Worm (Caenorhabditis elegans) whole organism, L1 larva: ENCODE measurements around the gene srd-8.
A peak's percentile ranks its signal among the peaks of the same experiment; 100 is the strongest.

ENCODE experiments used
- C16A3.4 ChIP-seq: fragments of 150-350 bp; optimal IDR thresholded peaks from 2 replicates; lab custom pipeline; 2014; ENCODE audit warnings: missing biosample characterization, missing genetic modification characterization
- F16B12.6 ChIP-seq: fragments of 150-350 bp; optimal IDR thresholded peaks from 2 replicates; lab custom pipeline; 2014; ENCODE audit warnings: missing biosample characterization, missing genetic modification characterization
- aha-1 ChIP-seq: fragments of 150-350 bp; optimal IDR thresholded peaks from 2 replicates; lab custom pipeline; 2014; ENCODE audit warnings: missing biosample characterization, missing genetic modification characterization
- alr-1 ChIP-seq: fragments of 200-800 bp; sonication (Bioruptor generic); optimal IDR thresholded peaks from 2 replicates; lab custom pipeline; 2018; ENCODE audit warnings: borderline replicate concordance, mild to moderate bottlenecking, missing genetic modification characterization, missing compliant biosample characterization
- aly-2 ChIP-seq: fragments of 150-350 bp; optimal IDR thresholded peaks from 2 replicates; lab custom pipeline; 2014; ENCODE audit warnings: missing biosample characterization, missing genetic modification characterization
- blmp-1 ChIP-seq: fragments of 150-350 bp; optimal IDR thresholded peaks from 2 replicates; lab custom pipeline; 2014; ENCODE audit warnings: missing biosample characterization, missing genetic modification characterization
- ceh-8 ChIP-seq: fragments of 200-800 bp; sonication (Bioruptor generic); optimal IDR thresholded peaks from 2 replicates; lab custom pipeline; 2018; ENCODE audit warnings: mild to moderate bottlenecking, missing genetic modification characterization, moderate library complexity, missing compliant biosample characterization
- ceh-82 ChIP-seq, 3 experiments: fragments of 150-350 bp in 1 of 3; sonication (generic microtip) in 2 of 3; optimal IDR thresholded peaks; 2 replicates each; lab custom pipeline; 2014 to 2017; ENCODE audit warnings: missing biosample characterization in 3 of 3, missing genetic modification characterization in 3 of 3
- ces-1 ChIP-seq: fragments of 150-350 bp; optimal IDR thresholded peaks from 2 replicates; lab custom pipeline; 2014; ENCODE audit warnings: missing biosample characterization, missing genetic modification reagents, missing genetic modification characterization
- efl-1 ChIP-seq, 4 experiments: fragments of 150-350 bp; optimal IDR thresholded peaks in 3 of 4; peaks in 1 of 4; 1 replicate in 1 of 4; 2 replicates in 3 of 4; lab custom pipeline; 2014; ENCODE audit warnings: missing biosample characterization in 2 of 4, missing genetic modification characterization in 2 of 4, missing genetic modification reagents in 2 of 4
- efl-3 ChIP-seq: fragments of 200-800 bp; sonication (Bioruptor generic); optimal IDR thresholded peaks from 2 replicates; lab custom pipeline; 2018; ENCODE audit warnings: mild to moderate bottlenecking, missing genetic modification characterization, missing compliant biosample characterization
- egl-13 ChIP-seq: sonication (generic microtip); optimal IDR thresholded peaks from 2 replicates; lab custom pipeline; 2016; ENCODE audit warnings: missing genotype, missing genetic modification reagents, missing genetic modification characterization, missing compliant biosample characterization
- egl-27 ChIP-seq, 2 experiments: fragments of 150-350 bp in 1 of 2; sonication (generic microtip); optimal IDR thresholded peaks; 3 replicates each; lab custom pipeline; 2017 to 2018; ENCODE audit warnings: missing biosample characterization in 2 of 2, missing genetic modification characterization in 2 of 2, missing genetic modification reagents in 2 of 2
- elt-3 ChIP-seq, 6 experiments: fragments of 150-350 bp in 1 of 6; sonication (generic microtip); optimal IDR thresholded peaks; 2 replicates each; lab custom pipeline; 2017 to 2018; ENCODE audit warnings: missing biosample characterization in 6 of 6, missing genetic modification characterization in 6 of 6, inconsistent platforms in 1 of 6
- fkh-4 ChIP-seq: sonication (generic microtip); optimal IDR thresholded peaks from 2 replicates; lab custom pipeline; 2016; ENCODE audit warnings: missing compliant biosample characterization, missing genetic modification characterization, borderline replicate concordance
- fkh-8 ChIP-seq: sonication (generic microtip); optimal IDR thresholded peaks from 2 replicates; lab custom pipeline; 2016; ENCODE audit warnings: mild to moderate bottlenecking, missing genetic modification characterization, missing compliant biosample characterization
- grh-1 ChIP-seq: fragments of 200-800 bp; sonication (Bioruptor generic); IDR thresholded peaks from 2 replicates; pipeline ENCODE4 v1.3.6; 2022; ENCODE audit warnings: missing genetic modification reagents, missing genetic modification characterization, missing compliant biosample characterization
- hlh-17 ChIP-seq: fragments of 200-800 bp; sonication (Bioruptor generic); optimal IDR thresholded peaks from 2 replicates; lab custom pipeline; 2018; ENCODE audit warnings: missing genetic modification characterization, mild to moderate bottlenecking, missing compliant biosample characterization, moderate library complexity, borderline replicate concordance
- hlh-4 ChIP-seq: sonication (generic microtip); optimal IDR thresholded peaks from 2 replicates; lab custom pipeline; 2016; ENCODE audit warnings: mild to moderate bottlenecking, missing genetic modification characterization, missing compliant biosample characterization
- irx-1 ChIP-seq: sonication (generic microtip); optimal IDR thresholded peaks from 2 replicates; lab custom pipeline; 2016; ENCODE audit warnings: missing genetic modification characterization, missing compliant biosample characterization
- jun-1 ChIP-seq: fragments of 150-350 bp; optimal IDR thresholded peaks from 2 replicates; lab custom pipeline; 2014; ENCODE audit warnings: missing biosample characterization, missing genetic modification reagents, missing genetic modification characterization
- lin-15B ChIP-seq: fragments of 150-350 bp; sonication (generic microtip); optimal IDR thresholded peaks from 3 replicates; lab custom pipeline; 2014; ENCODE audit warnings: missing biosample characterization, missing genetic modification characterization
- lin-35 ChIP-seq, 2 experiments: fragments of 150-350 bp; optimal IDR thresholded peaks; 2 replicates each; lab custom pipeline; 2014; ENCODE audit warnings: missing biosample characterization in 2 of 2, missing genetic modification characterization in 2 of 2, missing genetic modification reagents in 2 of 2
- lsy-2 ChIP-seq, 2 experiments: fragments of 150-350 bp; optimal IDR thresholded peaks; 2 replicates each; lab custom pipeline; 2014; ENCODE audit warnings: missing biosample characterization in 2 of 2, missing genetic modification characterization in 2 of 2
- mab-9 ChIP-seq: fragments of 200-800 bp; sonication (Bioruptor generic); IDR thresholded peaks from 2 replicates; pipeline ENCODE4 v1.3.6; 2022; ENCODE audit warnings: missing genetic modification reagents, missing genetic modification characterization, missing compliant biosample characterization
- nhr-19 ChIP-seq: fragments of 200-800 bp; sonication (Bioruptor generic); conservative IDR thresholded peaks from 2 replicates; pipeline ENCODE4 v1.3.6; 2022; ENCODE audit warnings: missing genetic modification characterization, missing compliant biosample characterization
- nhr-237 ChIP-seq: fragments of 150-350 bp; optimal IDR thresholded peaks from 2 replicates; lab custom pipeline; 2014; ENCODE audit warnings: missing biosample characterization, missing genetic modification characterization
- nhr-28 ChIP-seq: fragments of 150-350 bp; optimal IDR thresholded peaks from 2 replicates; lab custom pipeline; 2014; ENCODE audit warnings: missing biosample characterization, missing genetic modification characterization
- nhr-47 ChIP-seq: sonication (generic microtip); optimal IDR thresholded peaks from 2 replicates; lab custom pipeline; 2016; ENCODE audit warnings: mild to moderate bottlenecking, missing genetic modification characterization, moderate library complexity, missing compliant biosample characterization
- nhr-71 ChIP-seq: sonication (generic microtip); optimal IDR thresholded peaks from 2 replicates; lab custom pipeline; 2016; ENCODE audit warnings: mild to moderate bottlenecking, missing genetic modification characterization, moderate library complexity, missing compliant biosample characterization
- nhr-84 ChIP-seq: sonication (generic microtip); optimal IDR thresholded peaks from 2 replicates; lab custom pipeline; 2017; ENCODE audit warnings: missing biosample characterization, missing genetic modification characterization
- nhr-85 ChIP-seq: sonication (generic microtip); peaks from one replicate; lab custom pipeline; 2016; ENCODE audit warnings: missing genetic modification characterization, inconsistent platforms, missing compliant biosample characterization
- pag-3 ChIP-seq: sonication (generic microtip); optimal IDR thresholded peaks from 2 replicates; lab custom pipeline; 2017; ENCODE audit warnings: missing genetic modification characterization, mild to moderate bottlenecking, missing compliant biosample characterization, antibody characterized with exemption, borderline replicate concordance; ENCODE audit not compliant: insufficient read depth
- pax-3 ChIP-seq: fragments of 200-800 bp; sonication (Bioruptor generic); optimal IDR thresholded peaks from 2 replicates; lab custom pipeline; 2018; ENCODE audit warnings: mild to moderate bottlenecking, missing genetic modification characterization, moderate library complexity, missing compliant biosample characterization
- rnt-1 ChIP-seq: sonication (generic microtip); optimal IDR thresholded peaks from 2 replicates; lab custom pipeline; 2016; ENCODE audit warnings: mild to moderate bottlenecking, missing genetic modification characterization, moderate library complexity, missing compliant biosample characterization
- sox-4 ChIP-seq: sonication (generic microtip); optimal IDR thresholded peaks from 2 replicates; lab custom pipeline; 2016; ENCODE audit warnings: missing genetic modification characterization, missing compliant biosample characterization
- swsn-7 ChIP-seq: sonication (generic microtip); optimal IDR thresholded peaks from 2 replicates; lab custom pipeline; 2016; ENCODE audit warnings: missing genetic modification characterization, missing compliant biosample characterization
- tbx-2 ChIP-seq: sonication (generic microtip); optimal IDR thresholded peaks from 2 replicates; lab custom pipeline; 2016; ENCODE audit warnings: missing genetic modification characterization, missing compliant biosample characterization
- tlp-1 ChIP-seq: fragments of 150-350 bp; optimal IDR thresholded peaks from 2 replicates; lab custom pipeline; 2014; ENCODE audit warnings: missing biosample characterization, missing genetic modification characterization
- unc-130 ChIP-seq: fragments of 150-350 bp; optimal IDR thresholded peaks from 2 replicates; lab custom pipeline; 2017; ENCODE audit warnings: missing biosample characterization, missing genetic modification characterization, inconsistent platforms
- unc-30 ChIP-seq: sonication (generic microtip); optimal IDR thresholded peaks from 2 replicates; lab custom pipeline; 2017; ENCODE audit warnings: missing biosample characterization, missing genetic modification characterization
- unc-86 ChIP-seq: sonication (generic microtip); optimal IDR thresholded peaks from 2 replicates; lab custom pipeline; 2016; ENCODE audit warnings: missing genetic modification characterization, missing compliant biosample characterization
- ztf-4 ChIP-seq: fragments of 150-350 bp; optimal IDR thresholded peaks from 2 replicates; lab custom pipeline; 2014; ENCODE audit warnings: missing biosample characterization, missing genetic modification characterization

The srd-8 gene

DNA sequence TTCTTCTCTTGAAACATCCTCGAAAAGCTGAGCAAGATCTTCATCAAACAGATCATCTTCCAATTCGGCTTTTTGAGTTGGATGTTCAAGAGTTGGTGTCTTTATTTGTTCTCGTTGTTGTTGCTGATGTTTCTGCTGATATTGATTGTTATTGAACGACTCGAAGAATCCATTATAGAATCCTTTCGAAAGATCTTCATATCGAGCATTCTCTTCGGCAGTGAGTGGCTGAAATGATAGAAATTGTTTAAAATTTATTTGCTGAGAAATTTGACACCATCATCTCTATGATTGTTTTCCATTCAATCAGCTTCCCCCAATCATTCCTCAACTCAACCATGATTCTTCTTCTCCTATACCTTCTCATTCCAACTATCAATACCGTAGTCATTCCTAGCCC is 8.2 kb upstream of the srd-8 start, which contains the start of gene clec-178:
Gene clec-178 (plus strand): TSS at position 301 of the 400 bp plus-strand sequence.
- TF ChIP-seq jun-1 (tag; lab: Kevin White, UChicago) = no peak
- TF ChIP-seq nhr-237 = no peak
- TF ChIP-seq fkh-4 = no peak
- no peak for TF ChIP-seq egl-27 (tag; optimal IDR thresholded peaks at IDR 0.05; lab: Kevin White, UChicago)
- no peak for TF ChIP-seq tbx-2
- no peak for TF ChIP-seq elt-3 (tag; optimal IDR thresholded peaks at IDR 0.05; lab: Kevin White, UChicago)
- TF ChIP-seq fkh-8 (tag; lab: Kevin White, UChicago) = no peak
- no peak for TF ChIP-seq ztf-4 (tag; lab: Kevin White, UChicago)
- no peak for TF ChIP-seq nhr-28 (tag; lab: Kevin White, UChicago)
- no peak for TF ChIP-seq aha-1 (tag; lab: Kevin White, UChicago)
- no peak for TF ChIP-seq lsy-2 (tag; optimal IDR thresholded peaks at IDR 0.05; lab: Kevin White, UChicago)
- no peak for TF ChIP-seq irx-1 (tag; lab: Kevin White, UChicago)

DNA sequence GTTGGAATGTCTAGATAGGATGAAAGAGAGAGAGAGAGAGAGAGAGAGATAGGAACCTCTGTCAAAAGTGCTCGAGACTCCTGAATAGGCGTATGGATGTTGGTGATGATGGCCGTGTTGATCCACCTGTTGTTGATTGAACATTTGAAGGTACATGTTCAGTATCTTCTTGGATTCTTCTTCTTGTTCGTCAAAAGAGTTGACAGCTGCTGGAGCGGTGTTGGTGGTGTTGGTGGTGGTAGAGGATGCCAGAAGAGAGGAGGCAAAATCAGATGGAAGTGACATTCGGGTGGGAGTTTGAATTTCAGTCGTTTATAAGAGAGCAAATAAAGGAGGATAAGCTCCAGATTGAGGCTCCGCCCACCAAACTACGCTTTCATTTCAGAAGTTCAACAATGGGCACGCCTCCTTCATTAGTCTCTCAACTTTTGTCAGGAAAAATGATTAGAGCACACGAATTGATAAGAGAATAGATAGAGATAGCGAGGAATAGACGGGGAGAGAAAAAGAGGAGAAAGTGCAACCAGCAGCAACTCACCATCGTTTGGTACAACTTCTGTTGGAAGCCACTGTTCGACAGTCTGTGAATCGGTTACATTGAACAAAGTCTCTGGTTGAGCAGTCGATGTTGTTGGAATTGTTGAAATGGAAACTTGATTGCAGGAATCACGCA is 7.5 kb upstream of the srd-8 start:
- TF ChIP-seq unc-30 (no peak), efl-1 (optimal IDR thresholded peaks at IDR 0.05; lab: Kevin White, UChicago) (no peak), efl-1 (GFP tag; optimal IDR thresholded peaks at IDR 0.05 in 1 of 2; lab: Kevin White, UChicago) (peak in 1 of 2 experiments; percentile 85)

DNA sequence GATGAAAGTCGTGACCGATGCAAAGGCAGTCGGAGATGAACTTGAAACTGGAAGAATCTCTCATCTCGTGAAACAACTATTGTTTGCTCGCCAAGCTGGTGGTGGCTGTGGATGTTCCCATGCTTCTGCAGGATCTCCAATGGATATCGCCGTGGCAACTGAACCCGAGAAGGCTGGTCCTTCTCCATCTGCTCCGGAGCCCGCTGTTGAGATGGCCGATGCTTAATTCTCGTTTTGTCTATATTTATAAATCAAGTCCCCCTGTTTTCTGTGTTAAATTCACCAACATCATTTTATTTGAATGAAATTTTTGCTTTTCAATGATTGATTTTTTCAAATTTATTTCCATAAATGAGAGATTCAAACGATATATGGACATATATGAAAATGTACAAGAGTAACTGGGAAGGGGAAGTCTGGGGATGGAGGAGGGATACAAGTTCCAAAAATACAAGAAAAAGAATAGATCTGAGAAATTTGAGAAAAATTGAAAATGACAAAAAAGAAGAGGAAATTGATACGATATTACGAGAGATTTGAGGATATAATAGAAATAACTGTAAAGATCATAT is 5.4 kb upstream of the srd-8 start:
- TF ChIP-seq aly-2 (tag; lab: Kevin White, UChicago) = peak; percentile 21
- TF ChIP-seq ceh-8 (GFP tag; lab: Kevin White, UChicago) = peak; percentile 22
- no peak for TF ChIP-seq swsn-7 (tag; lab: Kevin White, UChicago)
- TF ChIP-seq nhr-85 = peak; percentile 25

DNA sequence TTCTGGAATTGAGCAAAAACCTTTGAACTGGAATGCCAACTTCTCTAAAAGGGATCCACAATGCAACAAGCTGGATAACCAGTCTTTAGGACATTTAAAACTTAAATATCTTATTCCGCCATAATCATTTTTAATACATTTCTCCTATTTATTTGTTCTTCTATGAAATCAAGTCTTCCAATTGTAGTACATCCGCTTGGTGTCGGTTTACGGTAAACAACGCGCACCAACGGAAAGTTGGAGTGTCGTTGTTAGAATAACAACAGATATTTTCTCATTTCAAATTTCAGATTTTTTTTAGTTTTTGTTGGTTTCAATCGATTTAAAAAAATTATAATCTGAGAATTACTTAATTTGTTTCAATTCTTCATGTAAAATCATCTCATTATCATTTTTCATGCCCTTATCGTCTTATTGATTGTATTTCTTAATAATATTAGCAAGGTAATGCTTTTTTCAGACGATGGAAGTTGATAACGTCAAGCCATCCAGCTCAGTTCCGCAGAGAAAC is 3.7 kb upstream of the srd-8 start, which contains the start of gene csn-5:
Gene csn-5 (plus strand): TSS at position 461 of the 511 bp plus-strand sequence.
- TF ChIP-seq nhr-237 = no peak
- no peak for TF ChIP-seq ceh-8 (GFP tag; lab: Kevin White, UChicago)
- no peak for TF ChIP-seq unc-86 (tag; lab: Kevin White, UChicago)
- TF ChIP-seq fkh-4 = no peak
- TF ChIP-seq swsn-7 (tag; lab: Kevin White, UChicago) = peak; percentile 11
- TF ChIP-seq pag-3 (tag; lab: Kevin White, UChicago) = no peak
- TF ChIP-seq nhr-47 (tag; lab: Kevin White, UChicago) = no peak
- TF ChIP-seq mab-9 = no peak
- TF ChIP-seq lin-15B = no peak
- no peak for TF ChIP-seq grh-1 (GFP tag; lab: Robert Waterston, UW)
- TF ChIP-seq nhr-19 (GFP tag; lab: Robert Waterston, UW) = no peak
- no peak for TF ChIP-seq ces-1 (GFP tag; lab: Kevin White, UChicago)
- no peak for TF ChIP-seq lsy-2 (tag; optimal IDR thresholded peaks at IDR 0.05; lab: Kevin White, UChicago)
- no peak for TF ChIP-seq nhr-71
- no peak for TF ChIP-seq egl-27 (tag; optimal IDR thresholded peaks at IDR 0.05; lab: Kevin White, UChicago)
- TF ChIP-seq blmp-1 (tag; lab: Kevin White, UChicago) = peak; percentile 34
- no peak for TF ChIP-seq rnt-1 (tag; lab: Kevin White, UChicago)
- TF ChIP-seq fkh-8 (tag; lab: Kevin White, UChicago) = no peak
- no peak for TF ChIP-seq efl-3 (GFP tag; lab: Kevin White, UChicago)
- TF ChIP-seq ceh-82 (tag; optimal IDR thresholded peaks at IDR 0.05; lab: Kevin White, UChicago) = no peak
- TF ChIP-seq sox-4 (tag; lab: Kevin White, UChicago) = no peak
- no peak for TF ChIP-seq tlp-1 (tag; lab: Kevin White, UChicago)
- no peak for TF ChIP-seq pax-3 (tag; lab: Kevin White, UChicago)
- no peak for TF ChIP-seq unc-30
- no peak for TF ChIP-seq hlh-4 (tag; lab: Kevin White, UChicago)
- TF ChIP-seq lin-35 (GFP tag; optimal IDR thresholded peaks at IDR 0.05; lab: Kevin White, UChicago) = peak in 1 of 2 experiments; percentile 18
- no peak for TF ChIP-seq F16B12.6
- no peak for TF ChIP-seq hlh-17 (GFP tag; lab: Kevin White, UChicago)
- no peak for TF ChIP-seq unc-130 (tag; lab: Kevin White, UChicago)
- TF ChIP-seq ztf-4 (tag; lab: Kevin White, UChicago) = no peak
- TF ChIP-seq egl-13 (tag; lab: Kevin White, UChicago) = no peak
- TF ChIP-seq nhr-28 (tag; lab: Kevin White, UChicago) = no peak
- peak; percentile 14 for TF ChIP-seq C16A3.4 (tag; lab: Kevin White, UChicago)
- TF ChIP-seq nhr-84 (tag; lab: Kevin White, UChicago) = no peak
- TF ChIP-seq alr-1 (tag; lab: Kevin White, UChicago) = no peak
